Fruit fly (Drosophila melanogaster): ENCODE results near the gene CG11593.

Gene CG11593

dm6 chr3L:4080278-4080677 lies 40.0 kb upstream of the CG11593 start:
- no peak for TF ChIP-seq CG32121 (GFP tag; IDR thresholded peaks at IDR 0.05)
- TF ChIP-seq Snoo (tag; optimal IDR thresholded peaks at IDR 0.05): no peak
- TF ChIP-seq D1 (tag; optimal IDR thresholded peaks at IDR 0.05): no peak
- no peak for TF ChIP-seq CG4496 (GFP tag; IDR thresholded peaks at IDR 0.05)
- TF ChIP-seq CG8301 (tag; optimal IDR thresholded peaks at IDR 0.05): no peak

- TF ChIP-seq gl (tag; optimal IDR thresholded peaks at IDR 0.05) (no peak), fd96Ca (GFP tag; IDR thresholded peaks at IDR 0.05) (no peak), Pif1A (GFP tag; optimal IDR thresholded peaks at IDR 0.05) (no peak), CG4496 (GFP tag; IDR thresholded peaks at IDR 0.05) (no peak), CG17806 (tag; optimal IDR thresholded peaks at IDR 0.05) (no peak), CG14655 (GFP tag; optimal IDR thresholded peaks at IDR 0.05) (no peak), Ets98B (GFP tag; IDR thresholded peaks at IDR 0.05) (no peak)
Observed at dm6 chr3L:4076907-4077306, 36.6 kb upstream of the CG11593 start.

dm6 chr3L:4073755-4074154 lies 33.5 kb upstream of the CG11593 start, which contains the start of gene Faa:
Gene Faa, minus strand, starts transcription at chr3L:4073954.
- no peak for TF ChIP-seq CG14655 (GFP tag; optimal IDR thresholded peaks at IDR 0.05)

dm6 chr3L:4072717-4073116 lies 32.4 kb upstream of the CG11593 start:
- TF ChIP-seq Snoo (tag; optimal IDR thresholded peaks at IDR 0.05): no peak
- no peak for TF ChIP-seq rn (GFP tag; IDR thresholded peaks at IDR 0.05)
- TF ChIP-seq CG15710 (tag; optimal IDR thresholded peaks at IDR 0.05): no peak
- TF ChIP-seq CG14655 (GFP tag; optimal IDR thresholded peaks at IDR 0.05): no peak
- TF ChIP-seq CG9948 (tag; optimal IDR thresholded peaks at IDR 0.05): no peak
- no peak for TF ChIP-seq EcR (GFP tag; optimal IDR thresholded peaks at IDR 0.05)
- no peak for TF ChIP-seq CG4496 (GFP tag; IDR thresholded peaks at IDR 0.05)
- no peak for TF ChIP-seq CG10348 (GFP tag; IDR thresholded peaks at IDR 0.05)
- no peak for TF ChIP-seq CG34367 (tag; optimal IDR thresholded peaks at IDR 0.05)
- no peak for TF ChIP-seq fd96Ca (GFP tag; IDR thresholded peaks at IDR 0.05)
- no peak for TF ChIP-seq Pif1A (GFP tag; optimal IDR thresholded peaks at IDR 0.05)
- TF ChIP-seq CG17806 (tag; optimal IDR thresholded peaks at IDR 0.05): no peak
- no peak for TF ChIP-seq Ets98B (GFP tag; IDR thresholded peaks at IDR 0.05)

dm6 chr3L:4071561-4072049 lies 31.3 kb upstream of the CG11593 start, which contains the start of gene wit:
Gene wit, minus strand, starts transcription at chr3L:4071717.
- TF ChIP-seq CG15710 (tag; optimal IDR thresholded peaks at IDR 0.05) (no peak), CG8301 (tag; optimal IDR thresholded peaks at IDR 0.05) (no peak), Ets98B (GFP tag; IDR thresholded peaks at IDR 0.05) (peak; percentile 80; the same call in 1 of the 2 replicates), CG14655 (GFP tag; optimal IDR thresholded peaks at IDR 0.05) (no peak), D1 (tag; optimal IDR thresholded peaks at IDR 0.05) (no peak), EcR (GFP tag; optimal IDR thresholded peaks at IDR 0.05) (no peak), Snoo (tag; optimal IDR thresholded peaks at IDR 0.05) (peak; percentile 36), CG13204 (GFP tag; optimal IDR thresholded peaks at IDR 0.05) (peak; percentile 61), CG10348 (GFP tag; IDR thresholded peaks at IDR 0.05) (no peak), CG32121 (GFP tag; IDR thresholded peaks at IDR 0.05) (peak; percentile 73), CG17806 (tag; optimal IDR thresholded peaks at IDR 0.05) (peak; percentile 12), fd96Ca (GFP tag; IDR thresholded peaks at IDR 0.05) (peak; percentile 67; the same call in 2 of the 3 replicates), rn (GFP tag; IDR thresholded peaks at IDR 0.05) (no peak), CG34367 (tag; optimal IDR thresholded peaks at IDR 0.05) (peak; percentile 23), Pif1A (GFP tag; optimal IDR thresholded peaks at IDR 0.05) (peak; percentile 75), CG4496 (GFP tag; IDR thresholded peaks at IDR 0.05) (no peak; the same call in none of the 3 replicates), CG12605 (GFP tag; IDR thresholded peaks at IDR 0.05) (peak; percentile 97), CG9948 (tag; optimal IDR thresholded peaks at IDR 0.05) (no peak), CG8159 (tag; optimal IDR thresholded peaks at IDR 0.05) (no peak), Pif1B (GFP tag; optimal IDR thresholded peaks at IDR 0.05) (peak; percentile 86), gl (tag; optimal IDR thresholded peaks at IDR 0.05) (peak; percentile 11)

dm6 chr3L:4070996-4071379 lies 30.7 kb upstream of the CG11593 start:
- TF ChIP-seq gl (tag; optimal IDR thresholded peaks at IDR 0.05): peak; percentile 91
- peak; percentile 85 for TF ChIP-seq CG32121 (GFP tag; IDR thresholded peaks at IDR 0.05)
- peak; percentile 77 for TF ChIP-seq CG10348 (GFP tag; IDR thresholded peaks at IDR 0.05)
- TF ChIP-seq CG4496 (GFP tag; IDR thresholded peaks at IDR 0.05): peak; percentile 97
- peak; percentile 97 for TF ChIP-seq CG17806 (tag; optimal IDR thresholded peaks at IDR 0.05)
- peak; percentile 70 for TF ChIP-seq Pif1A (GFP tag; optimal IDR thresholded peaks at IDR 0.05)
- TF ChIP-seq D1 (tag; optimal IDR thresholded peaks at IDR 0.05): peak; percentile 34
- no peak for TF ChIP-seq EcR (GFP tag; optimal IDR thresholded peaks at IDR 0.05)
- TF ChIP-seq CG15710 (tag; optimal IDR thresholded peaks at IDR 0.05): peak; percentile 84
- TF ChIP-seq CG34367 (tag; optimal IDR thresholded peaks at IDR 0.05): peak; percentile 94
- TF ChIP-seq CG9948 (tag; optimal IDR thresholded peaks at IDR 0.05): peak; percentile 91
- peak; percentile 83 for TF ChIP-seq CG14655 (GFP tag; optimal IDR thresholded peaks at IDR 0.05)
- peak; percentile 77 for TF ChIP-seq Pif1B (GFP tag; optimal IDR thresholded peaks at IDR 0.05)
- peak; percentile 92 for TF ChIP-seq CG12605 (GFP tag; IDR thresholded peaks at IDR 0.05)
- peak; percentile 91 for TF ChIP-seq CG8159 (tag; optimal IDR thresholded peaks at IDR 0.05)
- TF ChIP-seq rn (GFP tag; IDR thresholded peaks at IDR 0.05): peak; percentile 92
- peak; percentile 89 for TF ChIP-seq CG8301 (tag; optimal IDR thresholded peaks at IDR 0.05)
- peak; percentile 92 for TF ChIP-seq fd96Ca (GFP tag; IDR thresholded peaks at IDR 0.05)
- TF ChIP-seq Ets98B (GFP tag; IDR thresholded peaks at IDR 0.05): peak; percentile 94
- TF ChIP-seq CG13204 (GFP tag; optimal IDR thresholded peaks at IDR 0.05): no peak
- no peak for TF ChIP-seq Snoo (tag; optimal IDR thresholded peaks at IDR 0.05)
